Worm (Caenorhabditis elegans) whole organism, young adult: Measurements from ENCODE around the gene srg-41.

Experiments used
- die-1 ChIP-seq: sonication (generic microtip); optimal IDR thresholded peaks from 2 replicates; lab custom pipeline; 2016; ENCODE audit warnings: missing genotype, mild to moderate bottlenecking, missing genetic modification characterization, missing compliant biosample characterization
- nhr-179 ChIP-seq: sonication (generic microtip); optimal IDR thresholded peaks from 2 replicates; lab custom pipeline; 2016; ENCODE audit warnings: mild to moderate bottlenecking, missing genetic modification characterization, missing compliant biosample characterization
- rcor-1 ChIP-seq: fragments of 200-800 bp; sonication (Bioruptor generic); IDR thresholded peaks from 2 replicates; pipeline ENCODE4 v1.3.6; 2022; ENCODE audit warnings: missing genetic modification reagents, missing genetic modification characterization, missing compliant biosample characterization
- repo-1 ChIP-seq: sonication (generic microtip); optimal IDR thresholded peaks from 2 replicates; lab custom pipeline; 2017; ENCODE audit warnings: mild to moderate bottlenecking, missing genetic modification characterization, missing compliant biosample characterization
- snpc-4 ChIP-seq, 5 experiments: fragments of 150-350 bp in 1 of 5; sonication (generic microtip) in 4 of 5; optimal IDR thresholded peaks; 2 replicates each; lab custom pipeline; 2014 to 2018; ENCODE audit warnings: missing genetic modification characterization in 5 of 5, missing biosample characterization in 3 of 5, antibody characterized with exemption in 2 of 5, mild to moderate bottlenecking in 2 of 5, missing compliant biosample characterization in 2 of 5, missing genotype in 2 of 5, moderate library complexity in 2 of 5, missing genetic modification reagents in 1 of 5
- tlf-1 ChIP-seq: fragments of 200-800 bp; sonication (Bioruptor generic); optimal IDR thresholded peaks from 2 replicates; lab custom pipeline; 2018; ENCODE audit warnings: mild to moderate bottlenecking, missing genetic modification characterization, missing compliant biosample characterization

Gene srg-41

ce11 chrV:11113041-11113574 lies 48.6 kb downstream of the srg-41 start, which contains the start of gene erfa-3 (continued):
- TF ChIP-seq tlf-1 (GFP tag; lab: Kevin White, UChicago): no peak
- peak; percentile 53 for TF ChIP-seq die-1 (tag; lab: Kevin White, UChicago)
- TF ChIP-seq nhr-179: no peak
- peak; percentile 74 for TF ChIP-seq rcor-1
- TF ChIP-seq repo-1 (tag; lab: Kevin White, UChicago): peak; percentile 44
- TF ChIP-seq snpc-4 (GFP tag; optimal IDR thresholded peaks at IDR 0.05; lab: Kevin White, UChicago): peak; percentile 52
- TF ChIP-seq snpc-4 (tag; optimal IDR thresholded peaks at IDR 0.05; lab: Kevin White, UChicago): peak; percentile 0 to 50 (median 34)
- TF ChIP-seq, all 124 proteins: peak for 46
